Fruit fly (Drosophila melanogaster) whole organism, pupa: Measurements from ENCODE around the gene CG15892.

Experiments
- CG10348 ChIP-seq: fragments of 200-800 bp; sonication (Bioruptor generic); IDR thresholded peaks from 2 replicates; pipeline ENCODE4 v1.3.6; 2022; ENCODE audit warnings: missing biosample characterization, missing genetic modification characterization
- CG13204 ChIP-seq: fragments of 200-800 bp; sonication (Bioruptor generic); optimal IDR thresholded peaks from 2 replicates; lab custom pipeline; 2018; ENCODE audit warnings: missing biosample characterization, mild to moderate bottlenecking, missing genetic modification characterization, moderate library complexity
- CG17806 ChIP-seq: fragments of 200-800 bp; sonication (Bioruptor generic); optimal IDR thresholded peaks from 2 replicates; lab custom pipeline; 2018; ENCODE audit warnings: missing biosample characterization, mild to moderate bottlenecking, missing genetic modification characterization, moderate library complexity
- CG32121 ChIP-seq: fragments of 200-800 bp; sonication (Bioruptor generic); IDR thresholded peaks from 2 replicates; pipeline ENCODE4 v1.3.6; 2022; ENCODE audit warnings: missing biosample characterization, missing genetic modification characterization
- CG8159 ChIP-seq: fragments of 200-800 bp; sonication (Bioruptor generic); optimal IDR thresholded peaks from 3 replicates; lab custom pipeline; 2018; ENCODE audit warnings: missing biosample characterization, mild to moderate bottlenecking, missing genetic modification characterization, moderate library complexity
- EcR ChIP-seq: fragments of 200-800 bp; sonication (Bioruptor generic); optimal IDR thresholded peaks from 3 replicates; lab custom pipeline; 2019; ENCODE audit warnings: missing biosample characterization, missing genetic modification characterization, mild to moderate bottlenecking, moderate library complexity, missing genetic modification reagents
- Pif1A ChIP-seq: fragments of 200-800 bp; sonication (Bioruptor generic); optimal IDR thresholded peaks from 3 replicates; lab custom pipeline; 2016; ENCODE audit warnings: missing biosample characterization, missing genetic modification characterization
- Pif1B ChIP-seq: fragments of 200-800 bp; sonication (Bioruptor generic); optimal IDR thresholded peaks from 3 replicates; lab custom pipeline; 2016; ENCODE audit warnings: missing biosample characterization, missing genetic modification characterization
- rn ChIP-seq: fragments of 200-800 bp; sonication (Bioruptor generic); IDR thresholded peaks from 2 replicates; pipeline ENCODE4 v1.3.6; 2022; ENCODE audit warnings: missing biosample characterization, missing genetic modification characterization

dm6 chrX:6294243-6294642 is at the start of gene CG15892:
- TF ChIP-seq CG10348 (GFP tag; lab: Robert Waterston, UW) (no peak), Pif1B (no peak), CG8159 (no peak), CG13204 (GFP tag; lab: Kevin White, UChicago) (no peak), CG17806 (no peak), rn (no peak), CG32121 (GFP tag; lab: Robert Waterston, UW) (no peak), EcR (GFP tag; lab: Kevin White, UChicago) (no peak), Pif1A (no peak)
